Fruit fly (Drosophila melanogaster) whole organism, pupa: ENCODE data around the gene ksh.

Experiments
- CG10348 ChIP-seq: fragments of 200-800 bp; sonication (Bioruptor generic); IDR thresholded peaks from 2 replicates; pipeline ENCODE4 v1.3.6; 2022; ENCODE audit warnings: missing biosample characterization, missing genetic modification characterization
- CG17806 ChIP-seq: fragments of 200-800 bp; sonication (Bioruptor generic); optimal IDR thresholded peaks from 2 replicates; lab custom pipeline; 2018; ENCODE audit warnings: missing biosample characterization, mild to moderate bottlenecking, missing genetic modification characterization, moderate library complexity
- CG8159 ChIP-seq: fragments of 200-800 bp; sonication (Bioruptor generic); optimal IDR thresholded peaks from 3 replicates; lab custom pipeline; 2018; ENCODE audit warnings: missing biosample characterization, mild to moderate bottlenecking, missing genetic modification characterization, moderate library complexity
- Ets98B ChIP-seq: fragments of 200-800 bp; sonication (Bioruptor generic); IDR thresholded peaks from 2 replicates; pipeline ENCODE4 v1.3.6; 2022; ENCODE audit warnings: missing biosample characterization, missing genetic modification characterization
- Pif1B ChIP-seq: fragments of 200-800 bp; sonication (Bioruptor generic); optimal IDR thresholded peaks from 3 replicates; lab custom pipeline; 2016; ENCODE audit warnings: missing biosample characterization, missing genetic modification characterization
- gl ChIP-seq: fragments of 200-800 bp; sonication (Bioruptor generic); optimal IDR thresholded peaks from 2 replicates; lab custom pipeline; 2018; ENCODE audit warnings: missing biosample characterization, mild to moderate bottlenecking, missing genetic modification characterization

DNA sequence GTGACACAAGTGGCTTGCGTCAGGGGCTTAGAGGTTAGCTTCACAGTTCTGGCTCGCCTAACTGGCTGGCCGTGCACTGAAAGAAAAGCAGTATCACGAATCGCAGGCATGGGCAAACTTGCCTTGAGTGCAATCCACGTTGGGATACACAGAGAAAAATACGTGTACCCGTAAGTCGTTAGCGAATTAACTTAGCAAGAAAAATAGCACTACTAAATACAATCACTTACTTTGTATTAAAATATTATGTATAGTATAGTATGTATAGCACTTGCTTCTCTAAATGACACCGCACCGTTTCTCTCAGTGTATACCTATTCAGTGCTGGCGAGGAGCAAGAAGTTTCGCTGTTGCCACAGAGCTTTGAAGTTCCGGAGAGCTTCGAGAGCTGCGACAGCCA is 41.7 kb downstream of the ksh start:
- TF ChIP-seq CG8159 (tag; lab: Kevin White, UChicago): peak; percentile 42
- no peak for TF ChIP-seq Ets98B (GFP tag; lab: Robert Waterston, UW)
- no peak for TF ChIP-seq gl (tag; lab: Kevin White, UChicago)
- TF ChIP-seq CG17806: peak; percentile 19
- no peak for TF ChIP-seq CG10348
- TF ChIP-seq Pif1B (GFP tag; lab: Kevin White, UChicago): no peak
